Worm (Caenorhabditis elegans): ENCODE measurements around the gene C07A12.2.

DNA sequence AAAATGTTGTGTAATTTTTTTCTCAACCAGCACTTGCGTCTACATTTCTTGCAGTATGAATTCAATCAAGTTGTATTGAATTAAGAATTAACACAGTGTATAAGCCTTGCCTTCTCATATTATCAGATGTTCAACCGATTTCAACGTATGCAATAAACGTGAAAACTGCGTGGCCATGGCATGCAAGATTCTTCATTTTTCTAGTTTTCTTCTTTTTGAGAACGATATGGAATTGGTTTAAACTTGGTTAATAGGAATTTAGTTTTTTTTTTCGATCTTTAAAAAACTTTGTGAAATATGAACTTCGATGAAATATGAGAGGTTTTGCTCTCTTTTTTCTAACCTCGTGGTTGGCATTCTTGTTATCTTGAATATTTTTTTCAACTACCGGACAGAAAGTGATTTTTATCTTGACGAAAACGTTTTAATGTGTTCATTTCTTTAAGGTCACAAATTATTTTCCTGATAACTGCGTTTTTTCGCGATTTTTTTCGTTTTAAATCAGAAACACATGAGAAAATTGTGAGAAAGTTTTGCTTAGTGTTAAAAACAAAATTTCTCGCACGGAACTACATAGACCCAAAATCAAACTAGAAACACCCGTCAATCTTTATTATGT, 14.1 kb upstream of the C07A12.2 start:
- no peak for TF ChIP-seq nhr-237 (tag; optimal IDR thresholded peaks at IDR 0.05)
- TF ChIP-seq fos-1 (tag; optimal IDR thresholded peaks at IDR 0.05): no peak
- TF ChIP-seq C16A3.4 (tag; optimal IDR thresholded peaks at IDR 0.05): no peak
- TF ChIP-seq nhr-77 (tag; optimal IDR thresholded peaks at IDR 0.05): no peak
- no peak for TF ChIP-seq lin-39 (tag; optimal IDR thresholded peaks at IDR 0.05)
